Fruit fly (Drosophila melanogaster) whole organism, wandering third instar larva: ENCODE results near the gene rdx.

Experiments used
- Abd-B ChIP-seq: fragments of >200 bp; optimal IDR thresholded peaks from 2 replicates; lab custom pipeline; 2017; ENCODE audit warnings: missing biosample characterization, missing genetic modification characterization
- CG32264 ChIP-seq: fragments of 200-800 bp; sonication (Bioruptor generic); optimal IDR thresholded peaks from 2 replicates; lab custom pipeline; 2016; ENCODE audit warnings: missing biosample characterization, missing genetic modification characterization
- CG9705 ChIP-seq: fragments of 200-800 bp; sonication (Bioruptor generic); optimal IDR thresholded peaks from 2 replicates; lab custom pipeline; 2018; ENCODE audit warnings: missing biosample characterization, mild to moderate bottlenecking, missing genetic modification characterization
- CrebA ChIP-seq: fragments of 200-800 bp; sonication (Bioruptor generic); optimal IDR thresholded peaks from 2 replicates; lab custom pipeline; 2016; ENCODE audit warnings: missing biosample characterization, mild to moderate bottlenecking, missing genetic modification characterization, borderline replicate concordance
- Dfd ChIP-seq: fragments of >200 bp; optimal IDR thresholded peaks from 2 replicates; lab custom pipeline; 2017; ENCODE audit warnings: missing biosample characterization, missing genetic modification characterization
- Dif ChIP-seq: fragments of 200-275, 200-300 bp; sonication (Bioruptor generic); optimal IDR thresholded peaks from 2 replicates; lab custom pipeline; 2018; ENCODE audit warnings: missing biosample characterization, missing genetic modification characterization; ENCODE audit not compliant: partially characterized antibody
- GATAd ChIP-seq: sonication (Bioruptor generic); optimal IDR thresholded peaks from 2 replicates; lab custom pipeline; 2016; ENCODE audit warnings: missing biosample characterization, missing genetic modification characterization
- HLH106 ChIP-seq: fragments of 200-800 bp; optimal IDR thresholded peaks from 3 replicates; lab custom pipeline; 2019; ENCODE audit warnings: missing biosample characterization, mild to moderate bottlenecking, missing genetic modification characterization, moderate library complexity
- Hnf4 ChIP-seq: fragments of 200-800 bp; sonication (Bioruptor generic); optimal IDR thresholded peaks from 2 replicates; lab custom pipeline; 2016; ENCODE audit warnings: missing biosample characterization, mild to moderate bottlenecking, missing genetic modification characterization
- Hr78 ChIP-seq: fragments of >200 bp; optimal IDR thresholded peaks from 2 replicates; lab custom pipeline; 2017; ENCODE audit warnings: missing biosample characterization, missing genetic modification characterization
- Hr83 ChIP-seq: fragments of 200-300 bp; sonication (Bioruptor generic); optimal IDR thresholded peaks from 2 replicates; lab custom pipeline; 2016; ENCODE audit warnings: missing biosample characterization, mild to moderate bottlenecking, missing genetic modification characterization, moderate library complexity; ENCODE audit not compliant: poor library complexity, severe bottlenecking
- Jra ChIP-seq: sonication (Bioruptor generic); optimal IDR thresholded peaks from 2 replicates; lab custom pipeline; 2016; ENCODE audit warnings: missing biosample characterization, missing genetic modification characterization
- Mio ChIP-seq: sonication (Bioruptor generic); optimal IDR thresholded peaks from 2 replicates; lab custom pipeline; 2016; ENCODE audit warnings: missing biosample characterization, missing genetic modification characterization
- Myc ChIP-seq: fragments of >200 bp; optimal IDR thresholded peaks from 2 replicates; lab custom pipeline; 2017
- N ChIP-seq: fragments of >200 bp; optimal IDR thresholded peaks from 2 replicates; lab custom pipeline; 2018; ENCODE audit warnings: missing biosample characterization, missing external identifiers, missing genetic modification characterization
- OdsH ChIP-seq: fragments of 200-800 bp; sonication (Bioruptor generic); optimal IDR thresholded peaks from 2 replicates; lab custom pipeline; 2016; ENCODE audit warnings: missing biosample characterization, mild to moderate bottlenecking, missing genetic modification characterization
- Rel ChIP-seq, 2 experiments: fragments of 200-800 bp; sonication (Bioruptor generic) in 1 of 2; optimal IDR thresholded peaks; 2 replicates in 1 of 2; 3 replicates in 1 of 2; lab custom pipeline; 2016 to 2019; ENCODE audit warnings: mild to moderate bottlenecking in 2 of 2, missing biosample characterization in 2 of 2, missing genetic modification characterization in 2 of 2, moderate library complexity in 1 of 2
- Sp1 ChIP-seq: fragments of 200-800 bp; sonication (Bioruptor generic); optimal IDR thresholded peaks from 3 replicates; lab custom pipeline; 2019; ENCODE audit warnings: missing biosample characterization, mild to moderate bottlenecking, missing genetic modification characterization, moderate library complexity
- Vsx2 ChIP-seq: fragments of 200-300, 225-300 bp; sonication (Bioruptor generic); optimal IDR thresholded peaks from 2 replicates; lab custom pipeline; 2018; ENCODE audit warnings: missing biosample characterization, missing genetic modification characterization; ENCODE audit not compliant: partially characterized antibody
- br ChIP-seq: fragments of 200-800 bp; sonication (Bioruptor generic); optimal IDR thresholded peaks from 2 replicates; lab custom pipeline; 2016; ENCODE audit warnings: missing biosample characterization, missing genetic modification characterization
- brk ChIP-seq: fragments of 200-800 bp; sonication (Bioruptor generic); optimal IDR thresholded peaks from 2 replicates; lab custom pipeline; 2016; ENCODE audit warnings: missing biosample characterization, mild to moderate bottlenecking, missing genetic modification characterization
- dl ChIP-seq, 2 experiments: fragments of 175-275, 200-275 bp in 1 of 2; fragments of 200-275 bp in 1 of 2; sonication (Bioruptor generic); optimal IDR thresholded peaks; lab custom pipeline; 2018; ENCODE audit warnings: mild to moderate bottlenecking in 2 of 2, missing biosample characterization in 2 of 2, missing genetic modification characterization in 2 of 2, moderate library complexity in 2 of 2; ENCODE audit not compliant: partially characterized antibody in 2 of 2, insufficient read depth in 1 of 2
- dmrt93B ChIP-seq: fragments of 200-800 bp; sonication (Bioruptor generic); optimal IDR thresholded peaks from 2 replicates; lab custom pipeline; 2018; ENCODE audit warnings: missing biosample characterization, mild to moderate bottlenecking, missing genetic modification characterization
- dsf ChIP-seq: sonication (Bioruptor generic); optimal IDR thresholded peaks from 2 replicates; lab custom pipeline; 2016; ENCODE audit warnings: missing biosample characterization, missing genetic modification characterization, borderline replicate concordance
- ey ChIP-seq: fragments of 200-800 bp; sonication (Bioruptor generic); optimal IDR thresholded peaks from 2 replicates; lab custom pipeline; 2016; ENCODE audit warnings: missing biosample characterization, missing genetic modification characterization
- foxo ChIP-seq, 2 experiments: fragments of 200-800 bp; sonication (Bioruptor generic); optimal IDR thresholded peaks; 2 replicates in 1 of 2; 3 replicates in 1 of 2; lab custom pipeline; 2016 to 2017; ENCODE audit warnings: missing biosample characterization in 2 of 2, missing genetic modification characterization in 2 of 2
- fru ChIP-seq: fragments of 200-800 bp; sonication (Bioruptor generic); optimal IDR thresholded peaks from 3 replicates; lab custom pipeline; 2016; ENCODE audit warnings: missing biosample characterization, mild to moderate bottlenecking, missing genetic modification characterization
- h ChIP-seq: fragments of 200-800 bp; sonication (Bioruptor generic); optimal IDR thresholded peaks from 3 replicates; lab custom pipeline; 2016; ENCODE audit warnings: missing biosample characterization, mild to moderate bottlenecking, missing genetic modification characterization
- jim ChIP-seq: fragments of 175-275, 200-325 bp; sonication (Bioruptor generic); optimal IDR thresholded peaks from 2 replicates; lab custom pipeline; 2016; ENCODE audit warnings: missing biosample characterization, mild to moderate bottlenecking, missing genetic modification characterization
- lola ChIP-seq: fragments of >200 bp; optimal IDR thresholded peaks from 2 replicates; lab custom pipeline; 2017; ENCODE audit warnings: missing biosample characterization, missing genetic modification characterization
- pan ChIP-seq: fragments of >200 bp; optimal IDR thresholded peaks from 2 replicates; lab custom pipeline; 2017
- psq ChIP-seq: fragments of 200-800 bp; sonication (Bioruptor generic); optimal IDR thresholded peaks from 3 replicates; lab custom pipeline; 2017; ENCODE audit warnings: missing biosample characterization, mild to moderate bottlenecking, missing genetic modification characterization, moderate library complexity
- rgr ChIP-seq: fragments of 200-800 bp; sonication (Bioruptor generic); optimal IDR thresholded peaks from 3 replicates; lab custom pipeline; 2016; ENCODE audit warnings: missing biosample characterization, mild to moderate bottlenecking, missing genetic modification characterization
- sage ChIP-seq: fragments of 200-800 bp; sonication (Bioruptor generic); optimal IDR thresholded peaks from 2 replicates; lab custom pipeline; 2016; ENCODE audit warnings: missing biosample characterization, mild to moderate bottlenecking, missing genetic modification characterization
- sv ChIP-seq: fragments of 200-800 bp; sonication (Bioruptor generic); optimal IDR thresholded peaks from 3 replicates; lab custom pipeline; 2016; ENCODE audit warnings: missing biosample characterization, missing genetic modification characterization
- tai ChIP-seq: sonication (Bioruptor generic); optimal IDR thresholded peaks from 2 replicates; lab custom pipeline; 2016; ENCODE audit warnings: missing biosample characterization, missing genetic modification characterization
- usp ChIP-seq: fragments of >200 bp; optimal IDR thresholded peaks from 2 replicates; lab custom pipeline; 2017; ENCODE audit warnings: missing biosample characterization, missing genetic modification characterization
- woc ChIP-seq: sonication (Bioruptor generic); optimal IDR thresholded peaks from 2 replicates; lab custom pipeline; 2016; ENCODE audit warnings: missing biosample characterization, mild to moderate bottlenecking, missing genetic modification characterization

rdx gene

dm6 chr3R:14053037-14053808 lies 21.4 kb upstream of the rdx start:
- TF ChIP-seq woc (GFP tag; lab: Kevin White, UChicago) (peak; percentile 47), HLH106 (tag; lab: Kevin White, UChicago) (peak; percentile 94), Vsx2 (GFP tag; lab: Kevin White, UChicago) (no peak), GATAd (GFP tag; lab: Kevin White, UChicago) (no peak), Sp1 (peak; percentile 93), sage (peak; percentile 89), jim (no peak), brk (GFP tag; lab: Kevin White, UChicago) (peak; percentile 91), CrebA (peak; percentile 20), Dfd (GFP tag; lab: Kevin White, UChicago) (no peak), pan (lab: Kevin White, UChicago) (no peak), CG32264 (GFP tag; lab: Kevin White, UChicago) (peak; percentile 46), Hr78 (GFP tag; lab: Kevin White, UChicago) (no peak), Abd-B (GFP tag; lab: Kevin White, UChicago) (no peak), tai (peak; percentile 44), rgr (peak; percentile 96), N (GFP tag; lab: Kevin White, UChicago) (no peak), Hr83 (GFP tag; lab: Kevin White, UChicago) (peak; percentile 23), sv (GFP tag; lab: Kevin White, UChicago) (peak; percentile 95), psq (GFP tag; lab: Kevin White, UChicago) (peak; percentile 92), fru (peak; percentile 87), dl (GFP tag; optimal IDR thresholded peaks at IDR 0.05; lab: Kevin White, UChicago; ENCODE audit: insufficient read depth in 1 of 2, partially characterized antibody in 2 of 2) (no peak), Dif (GFP tag; lab: Kevin White, UChicago) (no peak), lola (GFP tag; lab: Kevin White, UChicago) (no peak), OdsH (GFP tag; lab: Kevin White, UChicago) (peak; percentile 97), Mio (GFP tag; lab: Kevin White, UChicago) (peak; percentile 25), ey (GFP tag; lab: Kevin White, UChicago) (peak; percentile 88), br (GFP tag; lab: Kevin White, UChicago) (peak; percentile 90), dsf (GFP tag; lab: Kevin White, UChicago) (peak; percentile 46), Hnf4 (GFP tag; lab: Kevin White, UChicago) (peak; percentile 84), CG9705 (peak; percentile 74), dmrt93B (peak; percentile 91), Myc (lab: Kevin White, UChicago) (no peak), Rel (GFP tag; optimal IDR thresholded peaks at IDR 0.05; lab: Kevin White, UChicago) (peak; percentile 77), Rel (tag; optimal IDR thresholded peaks at IDR 0.05; lab: Kevin White, UChicago) (peak; percentile 70), foxo (GFP tag; optimal IDR thresholded peaks at IDR 0.05; lab: Kevin White, UChicago) (peak; percentile 51 to 96), usp (no peak), Jra (GFP tag; lab: Kevin White, UChicago) (peak; percentile 15), h (GFP tag; lab: Kevin White, UChicago) (peak; percentile 93)

dm6 chr3R:14052182-14053036 lies 20.6 kb upstream of the rdx start:
- no peak for TF ChIP-seq Rel (GFP tag; optimal IDR thresholded peaks at IDR 0.05; lab: Kevin White, UChicago)
- TF ChIP-seq Rel (tag; optimal IDR thresholded peaks at IDR 0.05; lab: Kevin White, UChicago): no peak
- peak; percentile 73 for TF ChIP-seq sv (GFP tag; lab: Kevin White, UChicago)
- TF ChIP-seq dsf (GFP tag; lab: Kevin White, UChicago): no peak
- TF ChIP-seq HLH106 (tag; lab: Kevin White, UChicago): peak; percentile 11
- TF ChIP-seq rgr: peak; percentile 10
- TF ChIP-seq h (GFP tag; lab: Kevin White, UChicago): peak; percentile 35
- TF ChIP-seq fru: peak; percentile 8
- no peak for TF ChIP-seq Jra (GFP tag; lab: Kevin White, UChicago)
- TF ChIP-seq Abd-B (GFP tag; lab: Kevin White, UChicago): no peak
- TF ChIP-seq psq (GFP tag; lab: Kevin White, UChicago): no peak
- TF ChIP-seq Sp1: no peak
- TF ChIP-seq foxo (GFP tag; optimal IDR thresholded peaks at IDR 0.05; lab: Kevin White, UChicago): peak in 1 of 2 experiments; percentile 31
